Worm (Caenorhabditis elegans): Measurements from ENCODE around the gene daf-28.

Gene daf-28

ce11 chrV:19820178-19820577, 5.2 kb downstream of the daf-28 start:
- no peak for TF ChIP-seq egl-13 (tag; optimal IDR thresholded peaks at IDR 0.05)
- TF ChIP-seq pag-3 (tag; optimal IDR thresholded peaks at IDR 0.05; ENCODE audit: borderline replicate concordance, insufficient read depth) = no peak
- no peak for TF ChIP-seq vab-15 (tag; optimal IDR thresholded peaks at IDR 0.05)
- no peak for TF ChIP-seq elt-2 (tag; optimal IDR thresholded peaks at IDR 0.05)
- TF ChIP-seq unc-98 (GFP tag; IDR thresholded peaks at IDR 0.05) = no peak
- no peak for TF ChIP-seq nhr-77 (tag; optimal IDR thresholded peaks at IDR 0.05)
- TF ChIP-seq sox-4 (tag; optimal IDR thresholded peaks at IDR 0.05) = no peak
- no peak for TF ChIP-seq lin-13 (GFP tag; optimal IDR thresholded peaks at IDR 0.05)
- no peak for TF ChIP-seq nhr-20 (tag; optimal IDR thresholded peaks at IDR 0.05)
- TF ChIP-seq F16B12.6 (tag; optimal IDR thresholded peaks at IDR 0.05) = no peak
- no peak for TF ChIP-seq tlp-1 (tag; optimal IDR thresholded peaks at IDR 0.05)
- no peak for TF ChIP-seq skn-1 (tag; optimal IDR thresholded peaks at IDR 0.05)

- no peak for TF ChIP-seq lin-14 (GFP tag; optimal IDR thresholded peaks at IDR 0.05)
- TF ChIP-seq lin-13 (GFP tag; optimal IDR thresholded peaks at IDR 0.05) = no peak
- no peak for TF ChIP-seq nhr-20 (tag; optimal IDR thresholded peaks at IDR 0.05)
- TF ChIP-seq fkh-8 (tag; optimal IDR thresholded peaks at IDR 0.05) = no peak
- TF ChIP-seq rnt-1 (tag; optimal IDR thresholded peaks at IDR 0.05) = no peak
- TF ChIP-seq nhr-11 (tag; optimal IDR thresholded peaks at IDR 0.05) = no peak
- no peak for TF ChIP-seq sup-37 (GFP tag; optimal IDR thresholded peaks at IDR 0.05)
- no peak for TF ChIP-seq nhr-76 (tag; optimal IDR thresholded peaks at IDR 0.05)
- TF ChIP-seq pqm-1 (tag; optimal IDR thresholded peaks at IDR 0.05) = no peak
Observed at ce11 chrV:19822093-19822492, 7.2 kb downstream of the daf-28 start, which contains the start of gene Y116F11B.17. Gene Y116F11B.17 (minus strand): TSS chrV:19822193.

DNA sequence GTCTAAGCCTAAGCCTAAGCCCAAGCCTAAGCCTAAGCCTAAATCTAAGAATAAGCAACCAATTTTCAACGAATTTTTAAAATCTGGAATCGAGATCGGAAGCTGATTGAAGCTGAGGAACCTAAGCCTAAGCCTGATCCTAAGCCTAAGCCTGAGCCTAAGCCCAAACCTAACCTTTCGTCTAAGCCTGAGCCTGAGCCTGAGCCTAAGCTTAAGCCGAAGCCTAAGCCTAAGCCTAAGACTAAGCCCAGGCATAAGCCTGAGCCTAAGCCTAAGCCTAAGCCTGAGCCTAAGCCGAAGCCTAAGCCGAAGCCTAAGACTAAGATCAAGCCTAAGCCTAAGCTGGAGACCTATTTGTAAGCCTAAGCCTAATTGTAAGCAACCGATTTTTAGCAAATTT, 12.5 kb downstream of the daf-28 start:
- TF ChIP-seq ceh-82 (tag; optimal IDR thresholded peaks at IDR 0.05) (no peak), swsn-7 (tag; optimal IDR thresholded peaks at IDR 0.05) (no peak), nhr-77 (tag; optimal IDR thresholded peaks at IDR 0.05) (no peak), sox-4 (tag; optimal IDR thresholded peaks at IDR 0.05) (no peak), fkh-4 (tag; optimal IDR thresholded peaks at IDR 0.05; ENCODE audit: borderline replicate concordance) (no peak), mef-2 (tag; optimal IDR thresholded peaks at IDR 0.05) (no peak), zag-1 (tag; optimal IDR thresholded peaks at IDR 0.05) (no peak), snpc-4 (tag; optimal IDR thresholded peaks at IDR 0.05) (no peak)

ce11 chrV:19829225-19829624, 14.3 kb downstream of the daf-28 start:
- no peak for TF ChIP-seq dsc-1 (tag; optimal IDR thresholded peaks at IDR 0.05)
- no peak for TF ChIP-seq xbp-1 (tag; optimal IDR thresholded peaks at IDR 0.05)
- no peak for TF ChIP-seq jun-1 (tag; optimal IDR thresholded peaks at IDR 0.05)
- TF ChIP-seq nhr-11 (tag; optimal IDR thresholded peaks at IDR 0.05) = no peak
- TF ChIP-seq pqm-1 (tag; optimal IDR thresholded peaks at IDR 0.05) = no peak
- no peak for TF ChIP-seq mep-1 (tag; optimal IDR thresholded peaks at IDR 0.05)
- no peak for TF ChIP-seq rnt-1 (tag; optimal IDR thresholded peaks at IDR 0.05)
- TF ChIP-seq nhr-12 (tag; optimal IDR thresholded peaks at IDR 0.05) = no peak
- TF ChIP-seq fkh-4 (tag; optimal IDR thresholded peaks at IDR 0.05; ENCODE audit: borderline replicate concordance) = no peak
- no peak for TF ChIP-seq ceh-8 (GFP tag; optimal IDR thresholded peaks at IDR 0.05)
- no peak for TF ChIP-seq nhr-71 (tag; optimal IDR thresholded peaks at IDR 0.05)
- TF ChIP-seq elt-2 (tag; optimal IDR thresholded peaks at IDR 0.05) = no peak

DNA sequence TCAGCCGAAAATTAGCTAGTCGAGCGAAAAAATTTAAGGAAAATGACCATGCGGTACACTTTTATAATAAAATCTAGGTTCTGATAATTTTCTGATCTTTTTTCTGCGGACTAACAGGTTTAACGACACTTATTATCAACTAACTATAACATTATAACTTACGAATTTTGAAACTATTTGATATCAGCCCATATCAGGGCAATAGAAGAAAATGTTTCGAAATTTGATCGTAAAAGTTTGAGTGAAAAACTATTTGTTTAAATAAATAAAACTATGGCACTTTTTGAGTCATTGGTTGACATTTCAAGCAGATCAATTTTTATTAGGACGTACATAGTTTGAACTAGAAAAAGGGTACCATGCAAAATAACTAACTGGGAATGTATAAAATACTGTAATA, 15.9 kb downstream of the daf-28 start, which contains the start of gene pcp-4:
Gene pcp-4, minus strand, starts transcription at position 197 of the 400 bp plus-strand sequence.
- TF ChIP-seq fos-1 (tag; optimal IDR thresholded peaks at IDR 0.05) (no peak), unc-62 (GFP tag; optimal IDR thresholded peaks at IDR 0.05) (no peak), swsn-7 (tag; optimal IDR thresholded peaks at IDR 0.05) (no peak), lin-15B (tag; optimal IDR thresholded peaks at IDR 0.05) (no peak), rnt-1 (tag; optimal IDR thresholded peaks at IDR 0.05) (no peak), ama-1 (optimal IDR thresholded peaks at IDR 0.05) (no peak), nhr-85 (tag) (no peak), nhr-20 (tag; optimal IDR thresholded peaks at IDR 0.05) (no peak), nhr-90 (tag; optimal IDR thresholded peaks at IDR 0.05; ENCODE audit: poor library complexity) (no peak), egl-13 (tag; optimal IDR thresholded peaks at IDR 0.05) (no peak), mdl-1 (tag; optimal IDR thresholded peaks at IDR 0.05) (no peak), dpl-1 (GFP tag; optimal IDR thresholded peaks at IDR 0.05) (no peak), lin-13 (GFP tag; optimal IDR thresholded peaks at IDR 0.05) (no peak), xbp-1 (tag; optimal IDR thresholded peaks at IDR 0.05) (no peak), zip-4 (GFP tag; optimal IDR thresholded peaks at IDR 0.05) (no peak), lir-3 (tag; optimal IDR thresholded peaks at IDR 0.05; ENCODE audit: poor library complexity) (no peak), nhr-12 (tag; optimal IDR thresholded peaks at IDR 0.05) (no peak), lin-35 (GFP tag; optimal IDR thresholded peaks at IDR 0.05) (no peak)

Data from whole organism, L1 larva.